Fruit fly (Drosophila melanogaster) whole organism, larva: ENCODE results near the gene GstD10.
A peak's percentile ranks its signal among the peaks of the same experiment; 100 is the strongest.

ENCODE experiments used
- noc ChIP-seq: fragments of 200-800 bp; sonication (Bioruptor generic); optimal IDR thresholded peaks from 3 replicates; lab custom pipeline; 2019; ENCODE audit warnings: missing biosample characterization, mild to moderate bottlenecking, missing genetic modification characterization, moderate library complexity

Gene GstD10

dm6 chr3R:12384274-12384673, 18.7 kb upstream of the GstD10 start:
- TF ChIP-seq noc (tag; lab: Kevin White, UChicago): no peak

DNA sequence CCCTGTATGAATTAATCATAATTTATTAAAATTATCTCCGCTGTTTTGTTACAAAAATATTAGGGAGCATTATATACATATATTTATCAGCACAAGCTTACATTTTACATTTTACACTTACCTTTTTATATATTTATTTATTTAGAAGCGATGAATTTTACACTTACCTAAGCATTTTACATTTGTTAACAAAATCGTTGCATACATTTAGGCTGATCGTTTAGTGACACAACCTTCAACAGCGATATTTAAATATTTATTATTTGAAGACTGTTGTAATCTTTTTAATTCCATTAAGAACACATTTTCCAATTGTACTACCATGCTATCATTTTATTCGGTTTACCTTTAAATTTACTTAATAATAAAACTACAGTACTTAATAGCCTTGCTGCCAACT, 18.2 kb upstream of the GstD10 start:
- TF ChIP-seq noc (tag; lab: Kevin White, UChicago): no peak

DNA sequence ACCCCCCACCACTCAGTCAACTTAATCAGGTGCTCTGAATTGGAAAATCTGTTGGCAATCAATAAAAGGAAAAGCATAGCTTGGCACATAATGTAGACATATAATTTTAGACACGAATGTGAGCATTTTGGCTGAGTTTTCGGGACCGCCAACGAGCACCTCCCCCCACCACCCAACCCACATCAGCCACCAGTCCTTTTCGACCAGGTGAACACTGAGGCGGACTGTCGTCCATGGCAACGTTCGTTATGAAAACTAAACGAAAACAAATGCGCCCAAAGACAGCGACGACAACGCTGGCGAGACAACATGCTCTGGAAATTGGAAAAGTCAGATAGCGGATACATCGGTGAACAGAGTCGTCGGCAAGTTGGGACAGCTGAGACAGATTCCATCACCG, 17.5 kb upstream of the GstD10 start, which contains the start of gene GstD11:
GstD11 (plus strand) TSS at position 301 of the 400 bp plus-strand sequence.
- no peak for TF ChIP-seq noc (tag; lab: Kevin White, UChicago)

dm6 chr3R:12382563-12382962, 17.0 kb upstream of the GstD10 start, which contains the start of gene CG10035:
Gene CG10035 (minus strand): TSS chr3R:12382691.
- no peak for TF ChIP-seq noc (tag; lab: Kevin White, UChicago)

- TF ChIP-seq noc (tag; lab: Kevin White, UChicago): no peak
Observed at dm6 chr3R:12381130-12381700, 15.7 kb upstream of the GstD10 start.

DNA sequence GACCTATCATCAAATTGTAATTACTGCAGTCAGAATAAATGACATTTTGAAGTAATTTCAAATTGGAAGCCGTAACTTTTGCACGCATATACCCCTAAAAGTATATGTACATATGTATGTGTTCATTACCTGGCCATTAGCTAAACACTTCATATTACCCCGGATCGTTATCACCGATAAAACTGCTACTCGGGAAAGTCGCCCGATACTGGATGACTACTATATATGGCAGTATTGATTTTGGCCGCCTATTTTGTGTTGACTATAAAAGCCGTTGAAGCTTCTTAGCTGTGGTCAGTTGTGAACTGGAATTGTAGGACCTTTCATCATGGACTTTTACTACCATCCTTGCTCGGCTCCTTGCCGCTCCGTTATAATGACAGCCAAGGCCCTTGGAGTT, 14.2 kb upstream of the GstD10 start, which contains the start of gene GstD8:
GstD8 (plus strand) TSS at position 301 of the 400 bp plus-strand sequence.
- TF ChIP-seq noc (tag; lab: Kevin White, UChicago): no peak

dm6 chr3R:12379249-12379648, 13.7 kb upstream of the GstD10 start:
- TF ChIP-seq noc (tag; lab: Kevin White, UChicago): no peak

- no peak for TF ChIP-seq noc (tag; lab: Kevin White, UChicago)
Observed at dm6 chr3R:12378200-12378599, 12.7 kb upstream of the GstD10 start, which contains the start of gene GstD7. Gene GstD7 (plus strand): TSS chr3R:12378500.

- TF ChIP-seq noc (tag; lab: Kevin White, UChicago): no peak
Observed at dm6 chr3R:12376828-12377227, 11.3 kb upstream of the GstD10 start, which contains the start of gene GstD6. Gene GstD6 (plus strand): TSS chr3R:12377128.

DNA sequence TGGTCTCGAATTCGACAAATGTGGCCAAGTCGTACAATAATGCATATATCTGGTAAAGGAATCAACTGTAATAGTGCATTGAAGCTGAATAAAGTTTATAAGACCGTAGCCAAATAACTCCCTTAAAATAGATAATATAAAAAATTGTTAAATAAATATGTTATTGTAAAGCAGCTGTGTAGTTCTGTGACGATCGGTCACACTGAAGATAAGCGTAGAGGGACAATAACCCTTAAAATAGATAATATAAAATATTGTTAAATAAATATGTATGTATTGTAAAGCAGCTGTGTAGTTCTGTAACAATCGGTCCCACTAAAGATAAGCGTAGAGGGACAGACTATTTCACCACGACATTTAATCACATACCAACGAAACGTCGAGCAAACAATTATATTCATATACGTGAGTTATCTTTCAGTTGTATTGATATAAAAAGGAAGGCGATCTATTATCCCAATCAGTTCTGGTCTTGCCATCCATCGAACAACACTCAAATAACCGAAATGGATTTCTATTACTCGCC, 9.8 kb upstream of the GstD10 start, which contains the start of gene GstD5:
GstD5 (plus strand) TSS at position 476 of the 526 bp plus-strand sequence.
- TF ChIP-seq noc (tag; lab: Kevin White, UChicago): no peak

- no peak for TF ChIP-seq noc (tag; lab: Kevin White, UChicago)
Observed at dm6 chr3R:12373800-12374199, 8.3 kb upstream of the GstD10 start, which contains the start of gene GstD4. Gene GstD4 (plus strand): TSS chr3R:12374100.

- no peak for TF ChIP-seq noc (tag; lab: Kevin White, UChicago)
Observed at dm6 chr3R:12372800-12373199, 7.3 kb upstream of the GstD10 start, which contains the start of gene GstD3. Gene GstD3 (plus strand): TSS chr3R:12373068.

DNA sequence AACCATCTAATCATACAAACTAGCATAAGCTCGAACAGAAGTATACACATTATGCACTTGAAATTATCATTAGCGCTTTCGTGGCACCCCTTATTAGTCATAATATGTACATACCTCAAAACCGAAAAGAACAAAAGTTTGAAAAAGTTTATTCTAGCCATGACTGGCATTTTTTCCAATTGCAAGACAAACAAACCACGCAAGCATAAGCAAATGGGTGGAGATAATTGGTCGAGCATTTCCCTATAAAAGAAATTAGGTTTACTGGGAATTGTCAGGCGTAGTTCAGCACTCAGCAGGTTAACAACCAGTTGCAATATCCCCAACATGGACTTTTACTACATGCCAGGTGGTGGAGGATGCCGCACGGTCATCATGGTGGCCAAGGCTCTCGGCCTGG, 6.1 kb upstream of the GstD10 start, which contains the start of gene GstD2:
GstD2 (plus strand) TSS at position 301 of the 400 bp plus-strand sequence.
- TF ChIP-seq noc (tag; lab: Kevin White, UChicago): no peak

DNA sequence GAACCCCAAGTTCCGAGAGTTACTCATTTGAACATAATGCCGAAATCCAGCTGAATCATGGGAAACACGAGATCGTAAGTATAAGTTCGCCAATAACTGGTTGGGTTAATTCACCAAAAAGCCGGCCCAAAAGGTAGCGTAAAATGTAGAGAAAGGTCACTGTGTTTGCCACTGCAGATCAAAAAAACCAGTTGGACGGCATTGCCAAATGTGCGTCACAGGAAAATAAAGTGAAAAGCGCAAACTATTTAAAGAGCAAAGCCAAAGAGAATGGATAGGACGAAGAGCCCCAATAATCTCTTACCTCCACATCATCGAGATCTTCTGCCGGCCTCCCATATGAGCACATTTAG, 5.1 kb upstream of the GstD10 start:
- TF ChIP-seq noc (tag; lab: Kevin White, UChicago): peak; percentile 42

- no peak for TF ChIP-seq noc (tag; lab: Kevin White, UChicago)
Observed at dm6 chr3R:12369793-12370642, 4.5 kb upstream of the GstD10 start.
